Fruit fly (Drosophila melanogaster): ENCODE data around the gene CG6184.
A peak's percentile ranks its signal among the peaks of the same experiment; 100 is the strongest.

CG6184 gene

dm6 chr3R:19644094-19644900, 13.4 kb downstream of the CG6184 start, which contains the start of gene Vha13 (continued):
- TF ChIP-seq prd (optimal IDR thresholded peaks at IDR 0.05) (no peak), prd (GFP tag; IDR thresholded peaks at IDR 0.05) (peak; percentile 67; the same call in 2 of the 3 replicates), HmgD (GFP tag; optimal IDR thresholded peaks at IDR 0.05) (peak; percentile 79), CG3847 (GFP tag; IDR thresholded peaks at IDR 0.05) (peak; percentile 65), tgo (GFP tag; IDR thresholded peaks at IDR 0.05) (peak; percentile 42; the same call in 2 of the 3 replicates), run (tag; optimal IDR thresholded peaks at IDR 0.05) (peak; percentile 49), Hsf (GFP tag; optimal IDR thresholded peaks at IDR 0.05) (peak; percentile 51), Usf (GFP tag; optimal IDR thresholded peaks at IDR 0.05) (peak; percentile 33), CG11560 (tag; IDR thresholded peaks at IDR 0.05) (0 out of 3 replicates have a peak, but pooled peaks have one; percentile 9), CG12104 (GFP tag; optimal IDR thresholded peaks at IDR 0.05) (no peak), klu (GFP tag; IDR thresholded peaks at IDR 0.05) (peak; percentile 25; the same call in 1 of the 2 replicates), CG42726 (GFP tag; IDR thresholded peaks at IDR 0.05; ENCODE audit: partially characterized antibody) (peak; percentile 87), gce (GFP tag; IDR thresholded peaks at IDR 0.05) (no peak), chn (GFP tag; optimal IDR thresholded peaks at IDR 0.05) (peak; percentile 51), ftz-f1 (GFP tag; optimal IDR thresholded peaks at IDR 0.05) (peak; percentile 53), ewg (GFP tag; optimal IDR thresholded peaks at IDR 0.05) (peak; percentile 98), CG10543 (GFP tag; optimal IDR thresholded peaks at IDR 0.05) (peak; percentile 27), inv (GFP tag; IDR thresholded peaks at IDR 0.05; ENCODE audit: partially characterized antibody) (peak; percentile 62), croc (GFP tag; conservative IDR thresholded peaks at IDR 0.05) (0 out of 3 replicates have a peak, but pooled peaks have one; percentile 14), dm (GFP tag; optimal IDR thresholded peaks at IDR 0.05) (peak; percentile 38), kay (GFP tag; optimal IDR thresholded peaks at IDR 0.05) (no peak), Ptx1 (GFP tag; IDR thresholded peaks at IDR 0.05) (peak; percentile 68), gcm (GFP tag; optimal IDR thresholded peaks at IDR 0.05) (peak; percentile 17), dysf (GFP tag; IDR thresholded peaks at IDR 0.05) (peak; percentile 63; the same call in 2 of the 3 replicates), gt (GFP tag; IDR thresholded peaks at IDR 0.05) (no peak), H2.0 (GFP tag; IDR thresholded peaks at IDR 0.05) (peak; percentile 55), scrt (GFP tag; optimal IDR thresholded peaks at IDR 0.05) (peak; percentile 42), Oli (tag; optimal IDR thresholded peaks at IDR 0.05) (no peak), CG10147 (GFP tag; optimal IDR thresholded peaks at IDR 0.05) (peak; percentile 34), CG34224 (GFP tag; IDR thresholded peaks at IDR 0.05; ENCODE audit: partially characterized antibody) (peak; percentile 36; the same call in 1 of the 3 replicates), CG12071 (GFP tag; optimal IDR thresholded peaks at IDR 0.05) (peak; percentile 53), CG6791 (GFP tag; IDR thresholded peaks at IDR 0.05; ENCODE audit: partially characterized antibody) (peak; percentile 82), amos (GFP tag; IDR thresholded peaks at IDR 0.05; ENCODE audit: partially characterized antibody) (peak; percentile 78), slou (GFP tag; optimal IDR thresholded peaks at IDR 0.05) (peak; percentile 0), tin (GFP tag; optimal IDR thresholded peaks at IDR 0.05) (peak; percentile 43), row (GFP tag; IDR thresholded peaks at IDR 0.05) (peak; percentile 93), vnd (GFP tag; IDR thresholded peaks at IDR 0.05; ENCODE audit: partially characterized antibody) (peak; percentile 27; the same call in 2 of the 3 replicates), repo (GFP tag; optimal IDR thresholded peaks at IDR 0.05) (peak; percentile 41), CG16813 (GFP tag; IDR thresholded peaks at IDR 0.05; ENCODE audit: partially characterized antibody) (peak; percentile 63), CG8281 (tag; optimal IDR thresholded peaks at IDR 0.05) (no peak), CG8089 (GFP tag; optimal IDR thresholded peaks at IDR 0.05) (peak; percentile 25), sob (GFP tag; IDR thresholded peaks at IDR 0.05) (peak; percentile 68), CG18599 (GFP tag; optimal IDR thresholded peaks at IDR 0.05) (peak; percentile 73), fd64A (GFP tag; optimal IDR thresholded peaks at IDR 0.05) (peak; percentile 44), dan (GFP tag; IDR thresholded peaks at IDR 0.05) (no peak), vfl (GFP tag; optimal IDR thresholded peaks at IDR 0.05) (peak; percentile 10), nom (GFP tag; optimal IDR thresholded peaks at IDR 0.05) (peak; percentile 80), CG5245 (GFP tag; optimal IDR thresholded peaks at IDR 0.05) (peak; percentile 14)
